Fruit fly (Drosophila melanogaster) whole organism, wandering third instar larva: Measurements from ENCODE around the gene RpLP0.

Experiments
- Abd-B ChIP-seq: fragments of >200 bp; optimal IDR thresholded peaks from 2 replicates; lab custom pipeline; 2017; ENCODE audit warnings: missing biosample characterization, missing genetic modification characterization
- CG32264 ChIP-seq: fragments of 200-800 bp; sonication (Bioruptor generic); optimal IDR thresholded peaks from 2 replicates; lab custom pipeline; 2016; ENCODE audit warnings: missing biosample characterization, missing genetic modification characterization
- CG9705 ChIP-seq: fragments of 200-800 bp; sonication (Bioruptor generic); optimal IDR thresholded peaks from 2 replicates; lab custom pipeline; 2018; ENCODE audit warnings: missing biosample characterization, mild to moderate bottlenecking, missing genetic modification characterization
- CrebA ChIP-seq: fragments of 200-800 bp; sonication (Bioruptor generic); optimal IDR thresholded peaks from 2 replicates; lab custom pipeline; 2016; ENCODE audit warnings: missing biosample characterization, mild to moderate bottlenecking, missing genetic modification characterization, borderline replicate concordance
- Dfd ChIP-seq: fragments of >200 bp; optimal IDR thresholded peaks from 2 replicates; lab custom pipeline; 2017; ENCODE audit warnings: missing biosample characterization, missing genetic modification characterization
- GATAd ChIP-seq: sonication (Bioruptor generic); optimal IDR thresholded peaks from 2 replicates; lab custom pipeline; 2016; ENCODE audit warnings: missing biosample characterization, missing genetic modification characterization
- Hr78 ChIP-seq: fragments of >200 bp; optimal IDR thresholded peaks from 2 replicates; lab custom pipeline; 2017; ENCODE audit warnings: missing biosample characterization, missing genetic modification characterization
- Hr83 ChIP-seq: fragments of 200-300 bp; sonication (Bioruptor generic); optimal IDR thresholded peaks from 2 replicates; lab custom pipeline; 2016; ENCODE audit warnings: missing biosample characterization, mild to moderate bottlenecking, missing genetic modification characterization, moderate library complexity; ENCODE audit not compliant: poor library complexity, severe bottlenecking
- Jra ChIP-seq: sonication (Bioruptor generic); optimal IDR thresholded peaks from 2 replicates; lab custom pipeline; 2016; ENCODE audit warnings: missing biosample characterization, missing genetic modification characterization
- Mio ChIP-seq: sonication (Bioruptor generic); optimal IDR thresholded peaks from 2 replicates; lab custom pipeline; 2016; ENCODE audit warnings: missing biosample characterization, missing genetic modification characterization
- N ChIP-seq: fragments of >200 bp; optimal IDR thresholded peaks from 2 replicates; lab custom pipeline; 2018; ENCODE audit warnings: missing biosample characterization, missing external identifiers, missing genetic modification characterization
- OdsH ChIP-seq: fragments of 200-800 bp; sonication (Bioruptor generic); optimal IDR thresholded peaks from 2 replicates; lab custom pipeline; 2016; ENCODE audit warnings: missing biosample characterization, mild to moderate bottlenecking, missing genetic modification characterization
- Sp1 ChIP-seq: fragments of 200-800 bp; sonication (Bioruptor generic); optimal IDR thresholded peaks from 3 replicates; lab custom pipeline; 2019; ENCODE audit warnings: missing biosample characterization, mild to moderate bottlenecking, missing genetic modification characterization, moderate library complexity
- br ChIP-seq: fragments of 200-800 bp; sonication (Bioruptor generic); optimal IDR thresholded peaks from 2 replicates; lab custom pipeline; 2016; ENCODE audit warnings: missing biosample characterization, missing genetic modification characterization
- brk ChIP-seq: fragments of 200-800 bp; sonication (Bioruptor generic); optimal IDR thresholded peaks from 2 replicates; lab custom pipeline; 2016; ENCODE audit warnings: missing biosample characterization, mild to moderate bottlenecking, missing genetic modification characterization
- dl ChIP-seq, 2 experiments: fragments of 175-275, 200-275 bp in 1 of 2; fragments of 200-275 bp in 1 of 2; sonication (Bioruptor generic); optimal IDR thresholded peaks; lab custom pipeline; 2018; ENCODE audit warnings: mild to moderate bottlenecking in 2 of 2, missing biosample characterization in 2 of 2, missing genetic modification characterization in 2 of 2, moderate library complexity in 2 of 2; ENCODE audit not compliant: partially characterized antibody in 2 of 2, insufficient read depth in 1 of 2
- dmrt93B ChIP-seq: fragments of 200-800 bp; sonication (Bioruptor generic); optimal IDR thresholded peaks from 2 replicates; lab custom pipeline; 2018; ENCODE audit warnings: missing biosample characterization, mild to moderate bottlenecking, missing genetic modification characterization
- ey ChIP-seq: fragments of 200-800 bp; sonication (Bioruptor generic); optimal IDR thresholded peaks from 2 replicates; lab custom pipeline; 2016; ENCODE audit warnings: missing biosample characterization, missing genetic modification characterization
- foxo ChIP-seq, 2 experiments: fragments of 200-800 bp; sonication (Bioruptor generic); optimal IDR thresholded peaks; 2 replicates in 1 of 2; 3 replicates in 1 of 2; lab custom pipeline; 2016 to 2017; ENCODE audit warnings: missing biosample characterization in 2 of 2, missing genetic modification characterization in 2 of 2
- fru ChIP-seq: fragments of 200-800 bp; sonication (Bioruptor generic); optimal IDR thresholded peaks from 3 replicates; lab custom pipeline; 2016; ENCODE audit warnings: missing biosample characterization, mild to moderate bottlenecking, missing genetic modification characterization
- h ChIP-seq: fragments of 200-800 bp; sonication (Bioruptor generic); optimal IDR thresholded peaks from 3 replicates; lab custom pipeline; 2016; ENCODE audit warnings: missing biosample characterization, mild to moderate bottlenecking, missing genetic modification characterization
- lola ChIP-seq: fragments of >200 bp; optimal IDR thresholded peaks from 2 replicates; lab custom pipeline; 2017; ENCODE audit warnings: missing biosample characterization, missing genetic modification characterization
- psq ChIP-seq: fragments of 200-800 bp; sonication (Bioruptor generic); optimal IDR thresholded peaks from 3 replicates; lab custom pipeline; 2017; ENCODE audit warnings: missing biosample characterization, mild to moderate bottlenecking, missing genetic modification characterization, moderate library complexity
- rgr ChIP-seq: fragments of 200-800 bp; sonication (Bioruptor generic); optimal IDR thresholded peaks from 3 replicates; lab custom pipeline; 2016; ENCODE audit warnings: missing biosample characterization, mild to moderate bottlenecking, missing genetic modification characterization
- sage ChIP-seq: fragments of 200-800 bp; sonication (Bioruptor generic); optimal IDR thresholded peaks from 2 replicates; lab custom pipeline; 2016; ENCODE audit warnings: missing biosample characterization, mild to moderate bottlenecking, missing genetic modification characterization
- sv ChIP-seq: fragments of 200-800 bp; sonication (Bioruptor generic); optimal IDR thresholded peaks from 3 replicates; lab custom pipeline; 2016; ENCODE audit warnings: missing biosample characterization, missing genetic modification characterization
- tai ChIP-seq: sonication (Bioruptor generic); optimal IDR thresholded peaks from 2 replicates; lab custom pipeline; 2016; ENCODE audit warnings: missing biosample characterization, missing genetic modification characterization
- usp ChIP-seq: fragments of >200 bp; optimal IDR thresholded peaks from 2 replicates; lab custom pipeline; 2017; ENCODE audit warnings: missing biosample characterization, missing genetic modification characterization
- woc ChIP-seq: sonication (Bioruptor generic); optimal IDR thresholded peaks from 2 replicates; lab custom pipeline; 2016; ENCODE audit warnings: missing biosample characterization, mild to moderate bottlenecking, missing genetic modification characterization

Gene RpLP0

dm6 chr3L:22051152-22051551, 24.5 kb upstream of the RpLP0 start:
- TF ChIP-seq usp (GFP tag; lab: Kevin White, UChicago) = no peak
- TF ChIP-seq h (GFP tag; lab: Kevin White, UChicago) = no peak
- no peak for TF ChIP-seq psq (GFP tag; lab: Kevin White, UChicago)
- TF ChIP-seq ey (GFP tag; lab: Kevin White, UChicago) = no peak
- TF ChIP-seq CrebA (GFP tag; lab: Kevin White, UChicago) = no peak
- TF ChIP-seq Hr83 = no peak
- no peak for TF ChIP-seq Sp1 (GFP tag; lab: Kevin White, UChicago)
- TF ChIP-seq Hr78 (GFP tag; lab: Kevin White, UChicago) = no peak
- TF ChIP-seq Mio (GFP tag; lab: Kevin White, UChicago) = no peak
- no peak for TF ChIP-seq lola
- TF ChIP-seq woc = no peak
- no peak for TF ChIP-seq GATAd (GFP tag; lab: Kevin White, UChicago)
- TF ChIP-seq CG9705 = no peak
- no peak for TF ChIP-seq br (GFP tag; lab: Kevin White, UChicago)
- TF ChIP-seq dmrt93B (GFP tag; lab: Kevin White, UChicago) = no peak

dm6 chr3L:22053343-22053742, 22.3 kb upstream of the RpLP0 start:
- TF ChIP-seq sv (no peak), usp (GFP tag; lab: Kevin White, UChicago) (no peak), h (GFP tag; lab: Kevin White, UChicago) (no peak), dmrt93B (GFP tag; lab: Kevin White, UChicago) (no peak), CG32264 (GFP tag; lab: Kevin White, UChicago) (no peak), dl (GFP tag; optimal IDR thresholded peaks at IDR 0.05; lab: Kevin White, UChicago; ENCODE audit: insufficient read depth in 1 of 2, partially characterized antibody in 2 of 2) (no peak)
- TF ChIP-seq, all 38 proteins: peak for 0

DNA sequence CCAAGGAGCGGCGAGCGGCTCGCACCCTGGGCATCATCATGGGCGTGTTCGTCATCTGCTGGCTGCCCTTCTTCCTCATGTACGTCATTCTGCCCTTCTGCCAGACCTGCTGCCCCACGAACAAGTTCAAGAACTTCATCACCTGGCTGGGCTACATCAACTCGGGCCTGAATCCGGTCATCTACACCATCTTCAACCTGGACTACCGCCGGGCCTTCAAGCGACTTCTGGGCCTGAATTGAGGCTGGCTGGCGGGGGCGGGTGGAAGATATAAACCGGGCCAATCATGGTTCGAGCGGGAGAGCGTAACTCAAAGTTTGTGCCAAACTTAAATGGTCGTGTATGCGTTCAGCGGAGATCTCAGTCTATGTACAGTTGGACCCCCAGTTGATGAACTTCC, 11.8 kb upstream of the RpLP0 start:
- no peak for TF ChIP-seq lola
- TF ChIP-seq Mio (GFP tag; lab: Kevin White, UChicago) = no peak
- TF ChIP-seq Abd-B (GFP tag; lab: Kevin White, UChicago) = no peak
- TF ChIP-seq, all 38 proteins: peak for 0

- TF ChIP-seq h (GFP tag; lab: Kevin White, UChicago) (peak; percentile 4), Hr83 (peak; percentile 58), Jra (GFP tag; lab: Kevin White, UChicago) (peak; percentile 18), woc (peak; percentile 32), tai (GFP tag; lab: Kevin White, UChicago) (no peak), fru (GFP tag; lab: Kevin White, UChicago) (peak; percentile 15), dl (GFP tag; optimal IDR thresholded peaks at IDR 0.05; lab: Kevin White, UChicago; ENCODE audit: insufficient read depth in 1 of 2, partially characterized antibody in 2 of 2) (no peak), sv (peak; percentile 25)
Observed at dm6 chr3L:22065694-22066093, 10.0 kb upstream of the RpLP0 start, which contains the start of gene CG14561. CG14561 (plus strand) TSS chr3L:22065907.

dm6 chr3L:22070506-22070905, 5.2 kb upstream of the RpLP0 start:
- TF ChIP-seq dl (GFP tag; optimal IDR thresholded peaks at IDR 0.05; lab: Kevin White, UChicago; ENCODE audit: insufficient read depth in 1 of 2, partially characterized antibody in 2 of 2) = no peak
- no peak for TF ChIP-seq foxo (GFP tag; optimal IDR thresholded peaks at IDR 0.05; lab: Kevin White, UChicago)
- TF ChIP-seq tai (GFP tag; lab: Kevin White, UChicago) = no peak
- no peak for TF ChIP-seq Abd-B (GFP tag; lab: Kevin White, UChicago)
- TF ChIP-seq sage (GFP tag; lab: Kevin White, UChicago) = no peak
- TF ChIP-seq OdsH (GFP tag; lab: Kevin White, UChicago) = no peak
- no peak for TF ChIP-seq brk
- TF ChIP-seq woc = no peak
- no peak for TF ChIP-seq br (GFP tag; lab: Kevin White, UChicago)
- TF ChIP-seq rgr (GFP tag; lab: Kevin White, UChicago) = no peak
- TF ChIP-seq fru (GFP tag; lab: Kevin White, UChicago) = no peak
- TF ChIP-seq Dfd (GFP tag; lab: Kevin White, UChicago) = no peak
- no peak for TF ChIP-seq usp (GFP tag; lab: Kevin White, UChicago)
- TF ChIP-seq N (GFP tag; lab: Kevin White, UChicago) = no peak
- TF ChIP-seq ey (GFP tag; lab: Kevin White, UChicago) = no peak
- no peak for TF ChIP-seq CG9705
- no peak for TF ChIP-seq Sp1 (GFP tag; lab: Kevin White, UChicago)
